Fruit fly (Drosophila melanogaster) whole organism, embryonic: ENCODE results near the gene Ir67a.

Experiments used
- Atf3 ChIP-seq: fragments of 200-800 bp; sonication (Bioruptor generic); optimal IDR thresholded peaks from 3 replicates; lab custom pipeline; 2016; ENCODE audit warnings: missing biosample characterization, missing genetic modification characterization
- CG11398 ChIP-seq: fragments of 200-800 bp; sonication (Bioruptor generic); optimal IDR thresholded peaks from 2 replicates; lab custom pipeline; 2016; ENCODE audit warnings: missing biosample characterization, missing genetic modification characterization
- CG12155 ChIP-seq: fragments of 200-800 bp; sonication (Bioruptor generic); optimal IDR thresholded peaks from 3 replicates; lab custom pipeline; 2016; ENCODE audit warnings: missing biosample characterization, missing genetic modification characterization
- CG14014 ChIP-seq: fragments of 200-800 bp; sonication (Bioruptor generic); IDR thresholded peaks from 2 replicates; pipeline ENCODE4 v1.3.6; 2022; ENCODE audit warnings: missing biosample characterization, missing genetic modification characterization
- CG17802 ChIP-seq: fragments of 200-800 bp; sonication (Bioruptor generic); optimal IDR thresholded peaks from 2 replicates; lab custom pipeline; 2018; ENCODE audit warnings: missing biosample characterization, mild to moderate bottlenecking, missing genetic modification characterization, moderate library complexity
- CG18619 ChIP-seq: fragments of 200-800 bp; sonication (Bioruptor generic); optimal IDR thresholded peaks from 3 replicates; lab custom pipeline; 2017; ENCODE audit warnings: missing biosample characterization, mild to moderate bottlenecking, missing genetic modification characterization
- CG2116 ChIP-seq: fragments of 200-800 bp; sonication (Bioruptor generic); optimal IDR thresholded peaks from 3 replicates; lab custom pipeline; 2018; ENCODE audit warnings: missing biosample characterization, mild to moderate bottlenecking, missing genetic modification characterization
- CG2199 ChIP-seq: fragments of 200-800 bp; sonication (Bioruptor generic); IDR thresholded peaks from 3 replicates; pipeline ENCODE4 v1.3.6; 2022; ENCODE audit warnings: missing biosample characterization, missing genetic modification characterization
- CG2202 ChIP-seq: fragments of 200-800 bp; sonication (Bioruptor generic); optimal IDR thresholded peaks from 2 replicates; lab custom pipeline; 2018; ENCODE audit warnings: missing biosample characterization, mild to moderate bottlenecking, missing genetic modification characterization
- CG3838 ChIP-seq: fragments of 200-800 bp; sonication (Bioruptor generic); optimal IDR thresholded peaks from 3 replicates; lab custom pipeline; 2016; ENCODE audit warnings: missing biosample characterization, missing genetic modification characterization
- CG4328 ChIP-seq: fragments of 200-800 bp; sonication (Bioruptor generic); optimal IDR thresholded peaks from 3 replicates; lab custom pipeline; 2017; ENCODE audit warnings: missing biosample characterization, missing genetic modification reagents, missing genetic modification characterization
- CG4360 ChIP-seq: fragments of 200-800 bp; sonication (Bioruptor generic); IDR thresholded peaks from 2 replicates; pipeline ENCODE4 v1.3.6; 2022; ENCODE audit warnings: missing biosample characterization, missing genetic modification characterization
- CG7556 ChIP-seq: fragments of 200-800 bp; sonication (Bioruptor generic); optimal IDR thresholded peaks from 2 replicates; lab custom pipeline; 2017; ENCODE audit warnings: missing biosample characterization, mild to moderate bottlenecking, missing genetic modification characterization
- CG8765 ChIP-seq: fragments of 200-800 bp; sonication (Bioruptor generic); IDR thresholded peaks from 2 replicates; pipeline ENCODE4 v1.3.6; 2022; ENCODE audit warnings: missing biosample characterization, missing genetic modification characterization
- Dfd ChIP-seq, 2 experiments: fragments of >200 bp; optimal IDR thresholded peaks; 2 replicates each; lab custom pipeline; 2017; ENCODE audit warnings: missing biosample characterization in 2 of 2, missing genetic modification characterization in 2 of 2
- Fer3 ChIP-seq: fragments of 200-800 bp; sonication (Bioruptor generic); optimal IDR thresholded peaks from 2 replicates; lab custom pipeline; 2018; ENCODE audit warnings: missing biosample characterization, mild to moderate bottlenecking, missing genetic modification characterization, moderate library complexity
- HLH54F ChIP-seq: fragments of 200-800 bp; sonication (Bioruptor generic); optimal IDR thresholded peaks from 3 replicates; lab custom pipeline; 2016; ENCODE audit warnings: missing biosample characterization, missing genetic modification characterization
- Hsf ChIP-seq: fragments of 200-800 bp; sonication (Bioruptor generic); optimal IDR thresholded peaks from 3 replicates; lab custom pipeline; 2016; ENCODE audit warnings: missing biosample characterization, missing genetic modification characterization
- Mes4 ChIP-seq: fragments of 200-800 bp; sonication (Bioruptor generic); optimal IDR thresholded peaks from 2 replicates; lab custom pipeline; 2016; ENCODE audit warnings: missing biosample characterization, missing genetic modification characterization
- Opbp ChIP-seq: fragments of 200-800 bp; sonication (Bioruptor generic); IDR thresholded peaks from 3 replicates; pipeline ENCODE4 v1.3.6; 2022; ENCODE audit warnings: missing biosample characterization, missing genetic modification characterization; ENCODE audit not compliant: partially characterized antibody
- Rfx ChIP-seq: fragments of 200-800 bp; sonication (Bioruptor generic); IDR thresholded peaks from 2 replicates; pipeline ENCODE4 v1.3.6; 2022; ENCODE audit warnings: missing biosample characterization, missing genetic modification characterization
- Sin3A ChIP-seq: fragments of >200 bp; optimal IDR thresholded peaks from 2 replicates; lab custom pipeline; 2018
- Sox102F ChIP-seq: fragments of 200-800 bp; sonication (Bioruptor generic); optimal IDR thresholded peaks from 2 replicates; lab custom pipeline; 2018; ENCODE audit warnings: missing biosample characterization, mild to moderate bottlenecking, missing genetic modification characterization, moderate library complexity
- aop ChIP-seq: fragments of 200-800 bp; sonication (Bioruptor generic); IDR thresholded peaks from 2 replicates; pipeline ENCODE4 v1.3.6; 2022; ENCODE audit warnings: missing biosample characterization, missing genetic modification characterization
- chm ChIP-seq: fragments of 200-800 bp; sonication (Bioruptor generic); IDR thresholded peaks from 2 replicates; pipeline ENCODE4 v1.3.6; 2022; ENCODE audit warnings: missing biosample characterization, missing genetic modification characterization
- danr ChIP-seq: fragments of 200-800 bp; sonication (Bioruptor generic); IDR thresholded peaks from 2 replicates; pipeline ENCODE4 v1.3.6; 2022; ENCODE audit warnings: missing biosample characterization, missing genetic modification characterization
- disco-r ChIP-seq: fragments of 200-800 bp; sonication (Bioruptor generic); optimal IDR thresholded peaks from 2 replicates; lab custom pipeline; 2016; ENCODE audit warnings: missing biosample characterization, missing genetic modification characterization
- en ChIP-seq: fragments of 200-800 bp; sonication (Bioruptor generic); optimal IDR thresholded peaks from 2 replicates; lab custom pipeline; 2016; ENCODE audit warnings: missing biosample characterization, missing genetic modification characterization
- gce ChIP-seq: fragments of 200-800 bp; sonication (Bioruptor generic); IDR thresholded peaks from 3 replicates; pipeline ENCODE4 v1.3.6; 2022; ENCODE audit warnings: missing biosample characterization, missing genetic modification characterization
- grau ChIP-seq: fragments of 200-800 bp; optimal IDR thresholded peaks from 3 replicates; lab custom pipeline; 2019; ENCODE audit warnings: missing biosample characterization, mild to moderate bottlenecking, missing genetic modification characterization, moderate library complexity
- lab ChIP-seq: fragments of 200-800 bp; sonication (Bioruptor generic); optimal IDR thresholded peaks from 3 replicates; lab custom pipeline; 2017; ENCODE audit warnings: missing biosample characterization, missing genetic modification characterization, mild to moderate bottlenecking, moderate library complexity, missing genetic modification reagents
- lilli ChIP-seq: fragments of 200-800 bp; sonication (Bioruptor generic); optimal IDR thresholded peaks from 3 replicates; lab custom pipeline; 2016; ENCODE audit warnings: missing biosample characterization, missing genetic modification characterization
- nom ChIP-seq: fragments of 200-800 bp; sonication (Bioruptor generic); optimal IDR thresholded peaks from 2 replicates; lab custom pipeline; 2017; ENCODE audit warnings: missing biosample characterization, missing genetic modification characterization, mild to moderate bottlenecking, moderate library complexity, missing genetic modification reagents
- oc ChIP-seq: fragments of 200-800 bp; sonication (Bioruptor generic); optimal IDR thresholded peaks from 2 replicates; lab custom pipeline; 2018; ENCODE audit warnings: missing biosample characterization, mild to moderate bottlenecking, missing genetic modification characterization, moderate library complexity
- pho ChIP-seq: fragments of 200-800 bp; sonication (Bioruptor generic); optimal IDR thresholded peaks from 2 replicates; lab custom pipeline; 2016; ENCODE audit warnings: missing biosample characterization, missing genetic modification characterization
- pita ChIP-seq: fragments of 200-800 bp; sonication (Bioruptor generic); optimal IDR thresholded peaks from 2 replicates; lab custom pipeline; 2017; ENCODE audit warnings: missing biosample characterization, mild to moderate bottlenecking, missing genetic modification characterization
- psq ChIP-seq: fragments of 200-800 bp; sonication (Bioruptor generic); optimal IDR thresholded peaks from 2 replicates; lab custom pipeline; 2017; ENCODE audit warnings: missing biosample characterization, missing genetic modification characterization
- sima ChIP-seq: fragments of 200-800 bp; sonication (Bioruptor generic); optimal IDR thresholded peaks from 2 replicates; lab custom pipeline; 2016; ENCODE audit warnings: missing biosample characterization, missing genetic modification characterization
- slp2 ChIP-seq: fragments of 200-800 bp; sonication (Bioruptor generic); optimal IDR thresholded peaks from 2 replicates; lab custom pipeline; 2016; ENCODE audit warnings: missing biosample characterization, missing genetic modification characterization
- tll ChIP-seq, 2 experiments: fragments of 200-800 bp in 1 of 2; fragments of >200 bp in 1 of 2; sonication (Bioruptor generic) in 1 of 2; optimal IDR thresholded peaks; 2 replicates each; lab custom pipeline; 2017 to 2019; ENCODE audit warnings: missing biosample characterization in 2 of 2, missing genetic modification characterization in 2 of 2, mild to moderate bottlenecking in 1 of 2, moderate library complexity in 1 of 2
- tna ChIP-seq: fragments of 200-800 bp; sonication (Bioruptor generic); IDR thresholded peaks from 2 replicates; pipeline ENCODE4 v1.3.6; 2022; ENCODE audit warnings: missing biosample characterization, missing genetic modification characterization; ENCODE audit not compliant: partially characterized antibody
- twi ChIP-seq: fragments of 200-800 bp; optimal IDR thresholded peaks from 2 replicates; lab custom pipeline; 2019; ENCODE audit warnings: missing biosample characterization, mild to moderate bottlenecking, missing genetic modification characterization, moderate library complexity
- zfh2 ChIP-seq: fragments of 200-800 bp; sonication (Bioruptor generic); optimal IDR thresholded peaks from 2 replicates; lab custom pipeline; 2016; ENCODE audit warnings: missing biosample characterization, missing genetic modification characterization

Ir67a gene

dm6 chr3L:9511287-9512256 lies 32.2 kb downstream of the Ir67a start, which contains the start of gene RpS9 (continued):
- TF ChIP-seq CG3838 (GFP tag; lab: Kevin White, UChicago) (no peak), pho (GFP tag; lab: Kevin White, UChicago) (peak; percentile 5), HLH54F (GFP tag; lab: Kevin White, UChicago) (no peak), zfh2 (GFP tag; lab: Kevin White, UChicago) (no peak), en (GFP tag; lab: Kevin White, UChicago) (no peak), twi (no peak), CG2116 (GFP tag; lab: Kevin White, UChicago) (peak; percentile 28), sima (GFP tag; lab: Kevin White, UChicago) (no peak), oc (peak; percentile 7), nom (GFP tag; lab: Kevin White, UChicago) (peak; percentile 67), Sin3A (no peak), CG2199 (GFP tag; lab: Robert Waterston, UW) (peak; percentile 61), CG2202 (tag; lab: Kevin White, UChicago) (peak; percentile 7), danr (no peak), grau (peak; percentile 37), Dfd (GFP tag; optimal IDR thresholded peaks at IDR 0.05; lab: Kevin White, UChicago) (no peak), CG14014 (no peak; the same call in 1 of the 2 replicates), tll (GFP tag; optimal IDR thresholded peaks at IDR 0.05; lab: Kevin White, UChicago) (no peak), aop (GFP tag; lab: Robert Waterston, UW) (no peak), gce (no peak), Fer3 (tag; lab: Kevin White, UChicago) (peak; percentile 54), CG4360 (GFP tag; lab: Robert Waterston, UW) (0 out of 2 replicates have a peak, but pooled peaks have one; percentile 19), disco-r (GFP tag; lab: Kevin White, UChicago) (no peak), CG11398 (no peak), Opbp (GFP tag; lab: Robert Waterston, UW) (no peak), pita (peak; percentile 53), CG17802 (tag; lab: Kevin White, UChicago) (no peak), tna (GFP tag; lab: Robert Waterston, UW) (no peak), CG8765 (no peak), CG18619 (peak; percentile 20), CG12155 (GFP tag; lab: Kevin White, UChicago) (no peak), psq (no peak), Sox102F (GFP tag; lab: Kevin White, UChicago) (no peak), Mes4 (GFP tag; lab: Kevin White, UChicago) (peak; percentile 68), Rfx (GFP tag; lab: Robert Waterston, UW) (peak; percentile 31; the same call in 1 of the 2 replicates), slp2 (GFP tag; lab: Kevin White, UChicago) (no peak), CG4328 (no peak), lab (GFP tag; lab: Kevin White, UChicago) (peak; percentile 58), lilli (GFP tag; lab: Kevin White, UChicago) (peak; percentile 24), Atf3 (GFP tag; lab: Kevin White, UChicago) (no peak), CG7556 (no peak), chm (GFP tag; lab: Robert Waterston, UW) (no peak), Hsf (GFP tag; lab: Kevin White, UChicago) (no peak)
- TF ChIP-seq, all 482 proteins: peak for 145
